Worm (Caenorhabditis elegans): ENCODE data around the gene F53E10.1.

The F53E10.1 gene

ce11 chrV:2646067-2646466 is 31.0 kb downstream of the F53E10.1 start:
- TF ChIP-seq unc-62 (GFP tag; optimal IDR thresholded peaks at IDR 0.05) = no peak
- no peak for TF ChIP-seq sptf-1 (tag; optimal IDR thresholded peaks at IDR 0.05)
- no peak for TF ChIP-seq ceh-83 (GFP tag; optimal IDR thresholded peaks at IDR 0.05)
- TF ChIP-seq elt-1 (tag; optimal IDR thresholded peaks at IDR 0.05; ENCODE audit: borderline replicate concordance, insufficient read depth) = no peak
- no peak for TF ChIP-seq unc-120 (tag; optimal IDR thresholded peaks at IDR 0.05; ENCODE audit: poor library complexity, severe bottlenecking)
- no peak for TF ChIP-seq snpc-4 (tag; optimal IDR thresholded peaks at IDR 0.05)
- TF ChIP-seq M03D4.4 (tag; optimal IDR thresholded peaks at IDR 0.05) = no peak
- TF ChIP-seq blmp-1 (tag; optimal IDR thresholded peaks at IDR 0.05) = no peak
- TF ChIP-seq ham-2 (GFP tag; optimal IDR thresholded peaks at IDR 0.05) = no peak

DNA sequence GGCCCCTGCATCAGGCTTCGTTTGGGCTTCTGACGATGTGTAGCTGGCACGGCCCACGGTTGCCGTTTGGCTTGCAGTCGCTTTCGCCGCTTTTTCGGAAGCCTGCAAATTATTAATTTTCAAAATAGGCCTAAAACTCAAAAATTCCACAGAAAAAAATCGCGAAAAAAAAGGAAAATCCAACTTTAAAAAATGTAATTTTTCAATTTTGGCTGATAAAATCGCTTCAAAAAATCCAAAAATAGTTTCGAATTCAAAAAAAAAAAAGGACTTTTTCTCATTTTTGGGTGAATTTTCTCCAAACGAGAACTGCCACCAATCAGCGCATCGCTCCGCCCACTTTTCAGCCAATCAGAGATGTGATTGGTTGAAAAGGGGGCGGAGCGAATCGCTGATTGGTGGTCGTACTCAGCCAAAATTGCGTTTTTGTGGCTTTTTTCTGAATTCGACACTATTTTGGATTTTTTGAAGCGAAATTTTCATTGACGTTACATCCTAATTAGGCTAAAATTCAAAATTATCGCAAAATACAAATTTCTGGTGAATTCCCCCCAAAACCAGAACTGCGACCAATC is 32.2 kb downstream of the F53E10.1 start:
- no peak for TF ChIP-seq nhr-2 (tag; optimal IDR thresholded peaks at IDR 0.05)
- TF ChIP-seq ceh-83 (GFP tag; optimal IDR thresholded peaks at IDR 0.05) = no peak
- TF ChIP-seq nhr-76 (tag; optimal IDR thresholded peaks at IDR 0.05) = no peak
- TF ChIP-seq mep-1 (tag; optimal IDR thresholded peaks at IDR 0.05) = no peak
- no peak for TF ChIP-seq blmp-1 (tag; optimal IDR thresholded peaks at IDR 0.05)
- no peak for TF ChIP-seq snpc-4 (tag; optimal IDR thresholded peaks at IDR 0.05)
- TF ChIP-seq flh-1 (GFP tag; optimal IDR thresholded peaks at IDR 0.05) = no peak
- TF ChIP-seq ztf-11 (tag; optimal IDR thresholded peaks at IDR 0.05) = no peak
- no peak for TF ChIP-seq bed-3 (GFP tag; optimal IDR thresholded peaks at IDR 0.05)

DNA sequence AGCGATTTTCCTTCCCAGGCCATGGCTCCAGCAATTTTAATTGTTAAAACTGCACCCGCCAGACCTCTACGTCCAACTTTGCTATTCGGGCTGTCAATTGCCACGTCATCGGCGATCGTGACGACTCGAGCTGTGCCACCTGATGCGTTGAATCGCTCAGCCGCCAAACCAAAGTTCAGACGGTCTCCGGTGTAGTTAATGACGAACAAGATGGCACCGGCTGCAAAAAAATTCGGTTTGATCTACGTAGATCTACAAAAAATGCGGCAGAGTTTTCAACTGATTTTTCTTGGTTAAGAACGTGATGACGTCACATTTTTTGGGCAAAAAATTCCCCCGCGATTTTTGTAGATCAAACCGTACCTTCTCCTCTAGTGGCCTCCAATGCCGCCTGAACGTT is 35.9 kb downstream of the F53E10.1 start:
- TF ChIP-seq flh-1 (GFP tag; optimal IDR thresholded peaks at IDR 0.05) (no peak), zip-8 (tag; optimal IDR thresholded peaks at IDR 0.05) (peak; percentile 17)

DNA sequence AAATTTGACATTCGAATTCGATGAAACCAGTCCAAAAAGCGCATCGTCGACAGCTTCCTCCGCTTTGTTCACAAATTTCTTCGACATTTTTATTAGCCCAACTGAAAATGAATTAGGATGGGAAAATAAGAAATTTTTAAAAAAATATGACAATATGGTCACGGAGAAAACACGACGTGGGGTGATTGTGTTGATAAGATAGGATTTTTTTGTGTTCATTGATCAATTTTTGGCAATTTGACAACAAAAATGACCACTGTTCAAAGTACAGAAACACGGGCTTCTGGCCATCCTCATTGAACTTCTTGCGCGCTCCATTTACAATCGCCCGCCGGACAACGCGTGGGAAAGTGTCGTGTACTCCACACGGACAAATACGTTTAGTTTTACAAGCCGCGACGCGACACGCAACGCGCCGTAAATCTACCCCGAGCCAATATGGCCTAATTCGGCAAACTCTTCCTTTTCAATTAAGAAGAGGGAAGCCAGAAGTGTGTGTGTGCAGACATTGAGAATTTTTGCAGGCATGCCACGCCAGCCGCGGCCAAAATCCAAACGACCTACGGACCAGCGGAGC is 37.5 kb downstream of the F53E10.1 start, which contains the start of the genes W02H5.8 and angl-1:
Gene W02H5.8 (minus strand): TSS at position 101 of the 577 bp plus-strand sequence.
Gene angl-1 (plus strand): TSS at position 527 of the 577 bp plus-strand sequence.
- TF ChIP-seq ceh-83 (GFP tag; optimal IDR thresholded peaks at IDR 0.05) (no peak), mab-5 (tag; optimal IDR thresholded peaks at IDR 0.05) (no peak), nhr-76 (tag; optimal IDR thresholded peaks at IDR 0.05) (no peak), hlh-1 (tag; optimal IDR thresholded peaks at IDR 0.05) (no peak), nhr-12 (tag; optimal IDR thresholded peaks at IDR 0.05) (no peak), nhr-237 (tag; optimal IDR thresholded peaks at IDR 0.05) (no peak), bed-3 (GFP tag; optimal IDR thresholded peaks at IDR 0.05) (no peak), unc-39 (tag; optimal IDR thresholded peaks at IDR 0.05) (no peak), unc-62 (GFP tag; optimal IDR thresholded peaks at IDR 0.05) (no peak), elt-3 (tag; optimal IDR thresholded peaks at IDR 0.05) (no peak), lin-13 (tag; optimal IDR thresholded peaks at IDR 0.05) (no peak), tbx-8 (GFP tag; optimal IDR thresholded peaks at IDR 0.05) (no peak), ham-2 (GFP tag; optimal IDR thresholded peaks at IDR 0.05) (no peak), lsy-2 (tag; optimal IDR thresholded peaks at IDR 0.05) (no peak), drap-1 (GFP tag; optimal IDR thresholded peaks at IDR 0.05) (no peak)

- TF ChIP-seq pha-4 (tag; optimal IDR thresholded peaks at IDR 0.05) = no peak
Measured at ce11 chrV:2656159-2656558, 41.0 kb downstream of the F53E10.1 start.

ce11 chrV:2657682-2658081 is 42.6 kb downstream of the F53E10.1 start:
- no peak for TF ChIP-seq lin-13 (tag; optimal IDR thresholded peaks at IDR 0.05)
- no peak for TF ChIP-seq snpc-4 (tag; optimal IDR thresholded peaks at IDR 0.05)
- no peak for TF ChIP-seq ceh-39 (tag; optimal IDR thresholded peaks at IDR 0.05)
- no peak for TF ChIP-seq nhr-28 (tag; optimal IDR thresholded peaks at IDR 0.05)
- TF ChIP-seq drap-1 (GFP tag; optimal IDR thresholded peaks at IDR 0.05) = no peak
- no peak for TF ChIP-seq elt-1 (tag; optimal IDR thresholded peaks at IDR 0.05; ENCODE audit: borderline replicate concordance, insufficient read depth)
- TF ChIP-seq ceh-83 (GFP tag; optimal IDR thresholded peaks at IDR 0.05) = no peak
- no peak for TF ChIP-seq nhr-12 (tag; optimal IDR thresholded peaks at IDR 0.05)
- no peak for TF ChIP-seq nhr-237 (tag; optimal IDR thresholded peaks at IDR 0.05)
- no peak for TF ChIP-seq M03D4.4 (tag; optimal IDR thresholded peaks at IDR 0.05)
- no peak for TF ChIP-seq mep-1 (tag; optimal IDR thresholded peaks at IDR 0.05)
- TF ChIP-seq ceh-43 (GFP tag; optimal IDR thresholded peaks at IDR 0.05) = no peak
- no peak for TF ChIP-seq unc-62 (GFP tag; optimal IDR thresholded peaks at IDR 0.05)
- TF ChIP-seq ces-1 (GFP tag; optimal IDR thresholded peaks at IDR 0.05) = no peak
- TF ChIP-seq unc-120 (tag; optimal IDR thresholded peaks at IDR 0.05; ENCODE audit: poor library complexity, severe bottlenecking) = no peak
- no peak for TF ChIP-seq elt-3 (tag; optimal IDR thresholded peaks at IDR 0.05)
- TF ChIP-seq tbx-8 (GFP tag; optimal IDR thresholded peaks at IDR 0.05) = no peak
- TF ChIP-seq ham-2 (GFP tag; optimal IDR thresholded peaks at IDR 0.05) = no peak
- no peak for TF ChIP-seq bed-3 (GFP tag; optimal IDR thresholded peaks at IDR 0.05)

Data from whole organism, mixed stage, embryonic.